Worm (Caenorhabditis elegans) whole organism, young adult: ENCODE results near the gene nas-24.

Experiments
- B0019.2 ChIP-seq: fragments of 200-800 bp; sonication (Bioruptor generic); conservative IDR thresholded peaks from 2 replicates; pipeline ENCODE4 v1.3.6; 2022; ENCODE audit warnings: missing genetic modification reagents, missing genetic modification characterization, missing compliant biosample characterization
- B0035.1 ChIP-seq: sonication (generic microtip); optimal IDR thresholded peaks from 2 replicates; lab custom pipeline; 2016; ENCODE audit warnings: missing genetic modification characterization, mild to moderate bottlenecking, missing compliant biosample characterization, missing genotype, missing genetic modification reagents
- C06A6.2 ChIP-seq: fragments of 200-800 bp; sonication (Bioruptor generic); conservative IDR thresholded peaks from 2 replicates; pipeline ENCODE4 v1.3.6; 2022; ENCODE audit warnings: missing genetic modification characterization, missing compliant biosample characterization
- F10E7.11 ChIP-seq: sonication (generic microtip); optimal IDR thresholded peaks from 2 replicates; lab custom pipeline; 2017; ENCODE audit warnings: mild to moderate bottlenecking, missing genetic modification characterization, moderate library complexity, missing compliant biosample characterization
- F23B12.7 ChIP-seq: sonication (generic microtip); optimal IDR thresholded peaks from 2 replicates; lab custom pipeline; 2017; ENCODE audit warnings: missing genetic modification characterization, mild to moderate bottlenecking, missing compliant biosample characterization, antibody characterized with exemption, moderate library complexity; ENCODE audit not compliant: insufficient read depth
- F37B4.10 ChIP-seq: fragments of 200-800 bp; sonication (Bioruptor generic); IDR thresholded peaks from 2 replicates; pipeline ENCODE4 v1.3.6; 2022; ENCODE audit warnings: missing genetic modification characterization, missing compliant biosample characterization
- F49E8.2 ChIP-seq: sonication (generic microtip); optimal IDR thresholded peaks from 3 replicates; lab custom pipeline; 2017; ENCODE audit warnings: missing genetic modification characterization, mild to moderate bottlenecking, missing compliant biosample characterization, antibody characterized with exemption, moderate library complexity; ENCODE audit not compliant: insufficient read depth
- F52B5.7 ChIP-seq: sonication (generic microtip); optimal IDR thresholded peaks from 2 replicates; lab custom pipeline; 2016; ENCODE audit warnings: mild to moderate bottlenecking, missing genetic modification characterization, missing compliant biosample characterization
- F55B11.4 ChIP-seq: sonication (generic microtip); optimal IDR thresholded peaks from 2 replicates; lab custom pipeline; 2016; ENCODE audit warnings: missing compliant biosample characterization, missing genetic modification characterization, borderline replicate concordance; ENCODE audit not compliant: insufficient read depth
- F57C9.4 ChIP-seq: sonication (generic microtip); optimal IDR thresholded peaks from 2 replicates; lab custom pipeline; 2017; ENCODE audit warnings: mild to moderate bottlenecking, missing genetic modification characterization, missing compliant biosample characterization
- Y56A3A.18 ChIP-seq: fragments of 200-800 bp; sonication (Bioruptor generic); IDR thresholded peaks from 2 replicates; pipeline ENCODE4 v1.3.6; 2022; ENCODE audit warnings: missing genetic modification reagents, missing genetic modification characterization, missing compliant biosample characterization
- Y95B8A.8 ChIP-seq: fragments of 200-800 bp; sonication (Bioruptor generic); IDR thresholded peaks from 2 replicates; pipeline ENCODE4 v1.3.6; 2022; ENCODE audit warnings: missing genetic modification reagents, missing genetic modification characterization, missing compliant biosample characterization
- ZK185.1 ChIP-seq: sonication (generic microtip); optimal IDR thresholded peaks from 2 replicates; lab custom pipeline; 2016; ENCODE audit warnings: mild to moderate bottlenecking, missing genetic modification characterization, missing compliant biosample characterization; ENCODE audit not compliant: poor library complexity, severe bottlenecking
- atf-7 ChIP-seq: sonication (generic microtip); optimal IDR thresholded peaks from 2 replicates; lab custom pipeline; 2017; ENCODE audit warnings: mild to moderate bottlenecking, missing genetic modification characterization, missing compliant biosample characterization
- attf-5 ChIP-seq: fragments of 200-800 bp; sonication (Bioruptor generic); optimal IDR thresholded peaks from 2 replicates; lab custom pipeline; 2018; ENCODE audit warnings: mild to moderate bottlenecking, missing genetic modification characterization, missing compliant biosample characterization
- cebp-1 ChIP-seq, 2 experiments: fragments of 200-800 bp in 1 of 2; sonication (Bioruptor generic) in 1 of 2; sonication (generic microtip) in 1 of 2; IDR thresholded peaks in 1 of 2; optimal IDR thresholded peaks in 1 of 2; 2 replicates each; pipeline versions ENCODE4 v1.3.6 to Lab custom; 2017 to 2022; ENCODE audit warnings: missing compliant biosample characterization in 2 of 2, missing genetic modification characterization in 2 of 2, mild to moderate bottlenecking in 1 of 2, missing genetic modification reagents in 1 of 2, moderate library complexity in 1 of 2
- cebp-2 ChIP-seq: fragments of 200-800 bp; sonication (Bioruptor generic); IDR thresholded peaks from 2 replicates; pipeline ENCODE4 v1.3.6; 2022; ENCODE audit warnings: missing genetic modification characterization, missing compliant biosample characterization
- chd-7 ChIP-seq: sonication (generic microtip); optimal IDR thresholded peaks from 2 replicates; lab custom pipeline; 2016; ENCODE audit warnings: mild to moderate bottlenecking, missing genetic modification characterization, moderate library complexity, missing compliant biosample characterization
- dox-1 ChIP-seq: fragments of 200-800 bp; sonication (Bioruptor generic); IDR thresholded peaks from 2 replicates; pipeline ENCODE4 v1.3.6; 2022; ENCODE audit warnings: missing genetic modification reagents, missing genetic modification characterization, missing compliant biosample characterization
- dpff-1 ChIP-seq: sonication (generic microtip); optimal IDR thresholded peaks from 2 replicates; lab custom pipeline; 2017; ENCODE audit warnings: mild to moderate bottlenecking, missing genetic modification characterization, missing compliant biosample characterization
- egl-44 ChIP-seq: fragments of 200-800 bp; sonication (Bioruptor generic); IDR thresholded peaks from 2 replicates; pipeline ENCODE4 v1.3.6; 2022; ENCODE audit warnings: missing genetic modification reagents, missing genetic modification characterization, missing compliant biosample characterization
- egrh-3 ChIP-seq: fragments of 200-800 bp; sonication (Bioruptor generic); IDR thresholded peaks from 2 replicates; pipeline ENCODE4 v1.3.6; 2022; ENCODE audit warnings: missing genetic modification reagents, missing genetic modification characterization, missing compliant biosample characterization
- ekl-4 ChIP-seq: fragments of 200-800 bp; sonication (Bioruptor generic); IDR thresholded peaks from 2 replicates; pipeline ENCODE4 v1.3.6; 2022; ENCODE audit warnings: missing genetic modification reagents, missing genetic modification characterization, missing compliant biosample characterization
- gei-17 ChIP-seq: fragments of 200-800 bp; sonication (Bioruptor generic); optimal IDR thresholded peaks from 2 replicates; lab custom pipeline; 2018; ENCODE audit warnings: mild to moderate bottlenecking, missing genetic modification characterization, missing compliant biosample characterization
- him-1 ChIP-seq: sonication (generic microtip); optimal IDR thresholded peaks from 2 replicates; lab custom pipeline; 2016; ENCODE audit warnings: missing genotype, missing genetic modification reagents, missing genetic modification characterization, missing compliant biosample characterization
- hlh-12 ChIP-seq: sonication (generic microtip); optimal IDR thresholded peaks from 2 replicates; lab custom pipeline; 2016; ENCODE audit warnings: missing genetic modification characterization, missing compliant biosample characterization
- hmg-1.2 ChIP-seq: fragments of 200-800 bp; sonication (Bioruptor generic); IDR thresholded peaks from 2 replicates; pipeline ENCODE4 v1.3.6; 2022; ENCODE audit warnings: missing genetic modification reagents, missing genetic modification characterization, missing compliant biosample characterization
- hrde-1 ChIP-seq: sonication (generic microtip); optimal IDR thresholded peaks from 2 replicates; lab custom pipeline; 2016; ENCODE audit warnings: missing genetic modification characterization, mild to moderate bottlenecking, missing compliant biosample characterization, moderate library complexity, missing genotype, missing genetic modification reagents, borderline replicate concordance
- lsl-1 ChIP-seq: fragments of 200-800 bp; sonication (Bioruptor generic); optimal IDR thresholded peaks from 2 replicates; lab custom pipeline; 2018; ENCODE audit warnings: mild to moderate bottlenecking, missing genetic modification characterization, moderate library complexity, missing compliant biosample characterization
- mel-28 ChIP-seq: sonication (generic microtip); optimal IDR thresholded peaks from 2 replicates; lab custom pipeline; 2016; ENCODE audit warnings: borderline replicate concordance, mild to moderate bottlenecking, missing genetic modification characterization, missing compliant biosample characterization
- nfya-1 ChIP-seq: sonication (generic microtip); optimal IDR thresholded peaks from 2 replicates; lab custom pipeline; 2017; ENCODE audit warnings: antibody characterized with exemption, missing compliant biosample characterization, missing genetic modification characterization, borderline replicate concordance; ENCODE audit not compliant: insufficient read depth
- nfya-2 ChIP-seq: fragments of 200-800 bp; sonication (Bioruptor generic); IDR thresholded peaks from 2 replicates; pipeline ENCODE4 v1.3.6; 2022; ENCODE audit warnings: missing genetic modification reagents, missing genetic modification characterization, missing compliant biosample characterization
- nfyb-1 ChIP-seq: fragments of 200-800 bp; sonication (Bioruptor generic); IDR thresholded peaks from 2 replicates; pipeline ENCODE4 v1.3.6; 2022; ENCODE audit warnings: missing genetic modification reagents, missing genetic modification characterization, missing compliant biosample characterization
- nhr-179 ChIP-seq: sonication (generic microtip); optimal IDR thresholded peaks from 2 replicates; lab custom pipeline; 2016; ENCODE audit warnings: mild to moderate bottlenecking, missing genetic modification characterization, missing compliant biosample characterization
- pbrm-1 ChIP-seq: fragments of 200-800 bp; sonication (Bioruptor generic); IDR thresholded peaks from 2 replicates; pipeline ENCODE4 v1.3.6; 2022; ENCODE audit warnings: missing genetic modification reagents, missing genetic modification characterization, missing compliant biosample characterization
- rec-8 ChIP-seq, 2 experiments: sonication (generic microtip); optimal IDR thresholded peaks; 2 replicates each; lab custom pipeline; 2016; ENCODE audit warnings: mild to moderate bottlenecking in 2 of 2, missing genetic modification characterization in 2 of 2, missing genetic modification reagents in 2 of 2, missing genotype in 2 of 2, missing biosample characterization in 1 of 2, missing compliant biosample characterization in 1 of 2, moderate library complexity in 1 of 2
- repo-1 ChIP-seq: sonication (generic microtip); optimal IDR thresholded peaks from 2 replicates; lab custom pipeline; 2017; ENCODE audit warnings: mild to moderate bottlenecking, missing genetic modification characterization, missing compliant biosample characterization
- snpc-1.3 ChIP-seq: sonication (generic microtip); optimal IDR thresholded peaks from 2 replicates; lab custom pipeline; 2017; ENCODE audit warnings: missing genetic modification characterization, mild to moderate bottlenecking, missing compliant biosample characterization, antibody characterized with exemption, moderate library complexity, missing genotype, missing genetic modification reagents; ENCODE audit not compliant: insufficient read depth
- snpc-4 ChIP-seq, 5 experiments: fragments of 150-350 bp in 1 of 5; sonication (generic microtip) in 4 of 5; optimal IDR thresholded peaks; 2 replicates each; lab custom pipeline; 2014 to 2018; ENCODE audit warnings: missing genetic modification characterization in 5 of 5, missing biosample characterization in 3 of 5, antibody characterized with exemption in 2 of 5, mild to moderate bottlenecking in 2 of 5, missing compliant biosample characterization in 2 of 5, missing genotype in 2 of 5, moderate library complexity in 2 of 5, missing genetic modification reagents in 1 of 5
- sptf-2 ChIP-seq: fragments of 200-800 bp; sonication (Bioruptor generic); optimal IDR thresholded peaks from 2 replicates; lab custom pipeline; 2018; ENCODE audit warnings: mild to moderate bottlenecking, missing genetic modification characterization, missing compliant biosample characterization
- tbx-9 ChIP-seq: sonication (generic microtip); optimal IDR thresholded peaks from 2 replicates; lab custom pipeline; 2016; ENCODE audit warnings: borderline replicate concordance, missing genetic modification characterization, inconsistent platforms, missing compliant biosample characterization
- zfh-2 ChIP-seq: fragments of 200-800 bp; sonication (Bioruptor generic); conservative IDR thresholded peaks from 2 replicates; pipeline ENCODE4 v1.3.6; 2022; ENCODE audit warnings: missing genetic modification reagents, missing genetic modification characterization, missing compliant biosample characterization
- ztf-22 ChIP-seq: fragments of 200-800 bp; sonication (Bioruptor generic); optimal IDR thresholded peaks from 2 replicates; lab custom pipeline; 2018; ENCODE audit warnings: mild to moderate bottlenecking, missing genetic modification characterization, moderate library complexity, missing compliant biosample characterization

Gene nas-24

ce11 chrV:13794046-13794445 is 24.9 kb downstream of the nas-24 start:
- TF ChIP-seq ztf-22 (GFP tag; lab: Kevin White, UChicago): no peak
- no peak for TF ChIP-seq F37B4.10 (GFP tag; lab: Robert Waterston, UW)
- 0 out of 2 replicates have a peak, but pooled peaks have one; percentile 38 for TF ChIP-seq dox-1
- no peak for TF ChIP-seq Y56A3A.18
- peak; percentile 72 for TF ChIP-seq zfh-2 (GFP tag; lab: Robert Waterston, UW)
- TF ChIP-seq F23B12.7 (tag; lab: Kevin White, UChicago): no peak
- no peak for TF ChIP-seq atf-7 (tag; lab: Kevin White, UChicago)
- TF ChIP-seq, all 124 proteins: peak for 2

- TF ChIP-seq F37B4.10 (GFP tag; lab: Robert Waterston, UW) (no peak), nfya-2 (GFP tag; lab: Robert Waterston, UW) (no peak), egl-44 (GFP tag; lab: Robert Waterston, UW) (no peak), dpff-1 (tag; lab: Kevin White, UChicago) (peak; percentile 24), snpc-1.3 (tag; lab: Kevin White, UChicago) (no peak), attf-5 (GFP tag; lab: Kevin White, UChicago) (no peak), hrde-1 (no peak), rec-8 (tag; optimal IDR thresholded peaks at IDR 0.05; lab: Kevin White, UChicago) (no peak), dox-1 (peak; percentile 31; the same call in 1 of the 2 replicates), B0035.1 (no peak), hmg-1.2 (GFP tag; lab: Robert Waterston, UW) (no peak), hlh-12 (tag; lab: Kevin White, UChicago) (no peak), nfyb-1 (GFP tag; lab: Robert Waterston, UW) (peak; percentile 60; the same call in 1 of the 2 replicates), lsl-1 (no peak), repo-1 (no peak), nfya-1 (no peak), C06A6.2 (GFP tag; lab: Robert Waterston, UW) (0 out of 2 replicates have a peak, but pooled peaks have one; percentile 9), him-1 (tag; lab: Kevin White, UChicago) (no peak), cebp-2 (GFP tag; lab: Robert Waterston, UW) (no peak), nhr-179 (no peak), gei-17 (no peak), Y95B8A.8 (GFP tag; lab: Robert Waterston, UW) (no peak), F49E8.2 (tag; lab: Kevin White, UChicago) (no peak), F52B5.7 (no peak), mel-28 (tag; lab: Kevin White, UChicago) (no peak), pbrm-1 (GFP tag; lab: Robert Waterston, UW) (0 out of 2 replicates have a peak, but pooled peaks have one; percentile 8), ZK185.1 (no peak), F57C9.4 (tag; lab: Kevin White, UChicago) (no peak), cebp-1 (GFP tag; IDR thresholded peaks at IDR 0.05; lab: Robert Waterston, UW) (no peak), cebp-1 (tag; optimal IDR thresholded peaks at IDR 0.05; lab: Kevin White, UChicago) (peak; percentile 51), sptf-2 (no peak), chd-7 (tag; lab: Kevin White, UChicago) (peak; percentile 31), B0019.2 (GFP tag; lab: Robert Waterston, UW) (no peak), ekl-4 (GFP tag; lab: Robert Waterston, UW) (0 out of 2 replicates have a peak, but pooled peaks have one; percentile 29), F10E7.11 (tag; lab: Kevin White, UChicago) (no peak), snpc-4 (GFP tag; optimal IDR thresholded peaks at IDR 0.05; lab: Kevin White, UChicago) (no peak), snpc-4 (tag; optimal IDR thresholded peaks at IDR 0.05; lab: Kevin White, UChicago) (no peak), egrh-3 (GFP tag; lab: Robert Waterston, UW) (no peak), tbx-9 (tag; lab: Kevin White, UChicago) (no peak), F55B11.4 (tag; lab: Kevin White, UChicago) (no peak)
These were observed 27.1 kb downstream of the nas-24 start, which contains the start of gene twk-32 for ce11 chrV:13796246-13796776. Gene twk-32 (plus strand): TSS chrV:13796641.
